Fruit fly (Drosophila melanogaster) Kc167 (cell line): ENCODE data around the gene CG9018.

Experiments used
- Myc ChIP-seq: fragments of >200 bp; optimal IDR thresholded peaks from 2 replicates; lab custom pipeline; 2017; ENCODE audit warnings: missing external identifiers
- Sin3A ChIP-seq: fragments of >200 bp; optimal IDR thresholded peaks from 2 replicates; lab custom pipeline; 2018; ENCODE audit warnings: missing external identifiers
- h ChIP-seq: fragments of >200 bp; optimal IDR thresholded peaks from 3 replicates; lab custom pipeline; 2018; ENCODE audit warnings: missing external identifiers
- insv ChIP-seq: fragments of >200 bp; optimal IDR thresholded peaks from 3 replicates; lab custom pipeline; 2018; ENCODE audit warnings: missing external identifiers

dm6 chr3L:2196713-2197112 lies 40.2 kb downstream of the CG9018 start, which contains the start of gene CG8960:
- TF ChIP-seq h (lab: Kevin White, UChicago) (no peak), Sin3A (lab: Kevin White, UChicago) (no peak), Myc (lab: Kevin White, UChicago) (no peak), insv (lab: Kevin White, UChicago) (no peak)
